Fruit fly (Drosophila melanogaster): Measurements from ENCODE around the gene mura.
A peak's percentile ranks its signal among the peaks of the same experiment; 100 is the strongest.

mura gene

dm6 chr3R:9504355-9504754 is 47.3 kb downstream of the mura start, which contains the start of gene CG8149 (continued):
- TF ChIP-seq CG10209 (GFP tag; optimal IDR thresholded peaks at IDR 0.05) (no peak), ab (GFP tag; optimal IDR thresholded peaks at IDR 0.05) (no peak), Dip3 (GFP tag; optimal IDR thresholded peaks at IDR 0.05) (no peak), crp (GFP tag; optimal IDR thresholded peaks at IDR 0.05) (no peak), Med (GFP tag) (peak; percentile 77), Doc2 (GFP tag; IDR thresholded peaks at IDR 0.05) (no peak), disco-r (GFP tag; optimal IDR thresholded peaks at IDR 0.05) (no peak), Trl (optimal IDR thresholded peaks at IDR 0.05) (no peak), Trl (GFP tag; optimal IDR thresholded peaks at IDR 0.05) (no peak), Deaf1 (tag; optimal IDR thresholded peaks at IDR 0.05) (peak; percentile 6), Atf6 (GFP tag; IDR thresholded peaks at IDR 0.05) (no peak), Ets65A (GFP tag) (no peak), CG12299 (tag; optimal IDR thresholded peaks at IDR 0.05) (peak; percentile 35), CG4282 (GFP tag; optimal IDR thresholded peaks at IDR 0.05) (no peak), knrl (GFP tag; IDR thresholded peaks at IDR 0.05; ENCODE audit: partially characterized antibody) (peak; percentile 98), ap (GFP tag; IDR thresholded peaks at IDR 0.05) (no peak), CHES-1-like (GFP tag; optimal IDR thresholded peaks at IDR 0.05) (peak; percentile 1), CG10462 (GFP tag; optimal IDR thresholded peaks at IDR 0.05) (no peak), croc (GFP tag; conservative IDR thresholded peaks at IDR 0.05) (no peak), grn (GFP tag; optimal IDR thresholded peaks at IDR 0.05) (peak; percentile 90), fd96Cb (tag; optimal IDR thresholded peaks at IDR 0.05) (no peak), Myb (GFP tag; optimal IDR thresholded peaks at IDR 0.05) (peak; percentile 8), sima (GFP tag; optimal IDR thresholded peaks at IDR 0.05) (no peak), CG9437 (GFP tag; optimal IDR thresholded peaks at IDR 0.05) (no peak), ERR (GFP tag; optimal IDR thresholded peaks at IDR 0.05) (no peak), cato (GFP tag; optimal IDR thresholded peaks at IDR 0.05; ENCODE audit: borderline replicate concordance) (no peak), unc-4 (GFP tag; IDR thresholded peaks at IDR 0.05; ENCODE audit: partially characterized antibody) (peak; percentile 97), zen2 (GFP tag; IDR thresholded peaks at IDR 0.05; ENCODE audit: partially characterized antibody) (peak; percentile 95), CG10321 (GFP tag; IDR thresholded peaks at IDR 0.05) (no peak), phol (tag; optimal IDR thresholded peaks at IDR 0.05) (peak; percentile 66), seq (GFP tag; IDR thresholded peaks at IDR 0.05) (no peak), CG18476 (GFP tag; optimal IDR thresholded peaks at IDR 0.05) (no peak), pan (optimal IDR thresholded peaks at IDR 0.05) (no peak), pan (GFP tag; optimal IDR thresholded peaks at IDR 0.05 in 1 of 2, IDR thresholded peaks at IDR 0.05 in 1 of 2) (no peak), CG8944 (GFP tag; optimal IDR thresholded peaks at IDR 0.05) (no peak), Dp (GFP tag; optimal IDR thresholded peaks at IDR 0.05) (peak; percentile 64), Lim3 (GFP tag; IDR thresholded peaks at IDR 0.05) (no peak)

DNA sequence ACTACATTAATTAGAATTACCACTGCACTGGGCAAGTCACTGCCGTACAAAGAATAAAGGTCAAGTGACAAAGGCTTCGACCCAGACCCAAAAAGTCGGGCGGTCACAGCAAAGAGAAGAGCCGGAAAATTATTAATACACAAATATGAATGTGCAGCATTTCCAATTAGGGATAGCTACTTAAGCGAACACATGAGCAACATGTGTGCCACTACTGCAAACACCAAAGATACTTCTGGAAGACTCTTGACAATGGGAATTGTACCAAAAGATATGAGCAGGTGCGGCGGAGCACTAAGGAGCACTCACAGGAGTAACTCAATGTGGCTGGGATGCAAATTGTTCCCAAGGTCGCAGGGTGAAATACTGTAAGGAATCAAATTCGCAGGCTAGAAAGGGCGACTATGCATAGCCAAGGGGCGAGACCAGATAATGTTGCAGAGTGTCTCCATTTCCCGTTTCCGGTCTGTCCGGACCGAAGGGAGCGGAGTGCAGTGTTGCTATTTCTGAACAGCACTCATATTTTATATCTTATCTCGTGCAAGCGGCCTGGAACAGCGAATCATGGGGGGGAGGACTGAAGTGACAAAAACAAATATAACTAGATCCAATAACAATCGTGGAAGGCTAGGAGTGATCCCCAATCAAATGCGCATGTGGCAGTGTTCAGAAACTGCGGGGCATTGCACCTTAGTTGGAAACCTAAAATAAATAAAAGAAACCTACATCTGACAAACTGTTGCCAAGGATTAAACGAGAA is 48.1 kb downstream of the mura start:
- TF ChIP-seq Med (GFP tag) (peak; percentile 7), ara (GFP tag; IDR thresholded peaks at IDR 0.05) (0 out of 2 replicates have a peak, but pooled peaks have one; percentile 38), hkb (optimal IDR thresholded peaks at IDR 0.05) (no peak), hkb (GFP tag; IDR thresholded peaks at IDR 0.05) (no peak), chm (GFP tag; IDR thresholded peaks at IDR 0.05) (0 out of 2 replicates have a peak, but pooled peaks have one; percentile 27), CG14667 (GFP tag; IDR thresholded peaks at IDR 0.05) (no peak), CG15696 (tag; optimal IDR thresholded peaks at IDR 0.05) (no peak), CG13894 (tag; optimal IDR thresholded peaks at IDR 0.05) (no peak), lmd (GFP tag; IDR thresholded peaks at IDR 0.05) (no peak), twi (tag; optimal IDR thresholded peaks at IDR 0.05) (peak; percentile 99), zfh1 (GFP tag; IDR thresholded peaks at IDR 0.05) (0 out of 3 replicates have a peak, but pooled peaks have one; percentile 4), HLHmδ (GFP tag; optimal IDR thresholded peaks at IDR 0.05) (peak; percentile 30), Ets97D (GFP tag; optimal IDR thresholded peaks at IDR 0.05) (peak; percentile 35), wek (GFP tag; optimal IDR thresholded peaks at IDR 0.05) (peak; percentile 15), nom (GFP tag; optimal IDR thresholded peaks at IDR 0.05) (peak; percentile 16), z (GFP tag; IDR thresholded peaks at IDR 0.05) (0 out of 3 replicates have a peak, but pooled peaks have one; percentile 20), CG42726 (GFP tag; IDR thresholded peaks at IDR 0.05; ENCODE audit: partially characterized antibody) (no peak)
